Worm (Caenorhabditis elegans) whole organism, early embryonic: ENCODE results near the gene F54H12.4.

Experiments used
- aly-1 ChIP-seq: sonication (generic microtip); optimal IDR thresholded peaks from 2 replicates; lab custom pipeline; 2016; ENCODE audit warnings: missing genetic modification characterization, missing compliant biosample characterization
- ama-1 ChIP-seq: fragments of 150-350 bp; optimal IDR thresholded peaks from 2 replicates; lab custom pipeline; 2014
- ceh-13 ChIP-seq: fragments of 200-800 bp; sonication (Bioruptor generic); optimal IDR thresholded peaks from 2 replicates; lab custom pipeline; 2018; ENCODE audit warnings: mild to moderate bottlenecking, missing genetic modification characterization, missing compliant biosample characterization
- hmbx-1 ChIP-seq: sonication (generic microtip); optimal IDR thresholded peaks from 2 replicates; lab custom pipeline; 2016; ENCODE audit warnings: mild to moderate bottlenecking, missing genetic modification characterization, missing compliant biosample characterization
- hmg-4 ChIP-seq: fragments of 200-800 bp; sonication (Bioruptor generic); optimal IDR thresholded peaks from 2 replicates; lab custom pipeline; 2018; ENCODE audit warnings: mild to moderate bottlenecking, missing genetic modification characterization, missing compliant biosample characterization
- pes-1 ChIP-seq: fragments of 200-800 bp; sonication (Bioruptor generic); IDR thresholded peaks from 2 replicates; pipeline ENCODE4 v1.3.6; 2022; ENCODE audit warnings: missing genetic modification reagents, missing genetic modification characterization, missing compliant biosample characterization

DNA sequence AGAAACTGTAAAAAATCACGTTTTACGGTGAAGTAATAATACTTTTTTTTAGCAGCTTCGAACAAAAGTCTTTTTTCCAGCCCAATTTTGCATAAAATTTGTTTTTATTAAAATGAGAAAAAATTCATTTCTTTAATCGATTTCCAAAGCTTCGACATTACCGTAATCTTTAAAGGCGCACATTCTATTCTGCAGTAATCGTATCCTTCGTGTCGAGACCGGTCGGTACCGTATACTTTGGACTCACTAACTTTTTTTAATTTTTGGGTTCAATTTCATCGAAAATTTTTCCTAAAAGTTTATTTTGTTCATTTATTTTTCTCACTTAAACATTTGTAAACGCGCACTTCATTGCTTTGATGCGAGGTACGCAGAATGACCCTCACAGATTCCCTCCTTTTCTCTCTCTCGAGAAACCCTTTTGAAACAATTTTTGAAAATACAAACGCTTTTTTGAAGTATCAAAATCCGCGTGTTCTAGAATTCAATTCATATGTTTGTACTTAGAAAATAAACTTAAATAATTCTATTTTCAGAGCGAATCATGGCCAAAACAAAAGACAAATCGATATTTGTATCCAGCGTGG is 24.1 kb upstream of the F54H12.4 start, which contains the start of gene hrpk-2:
- TF ChIP-seq hmg-4 (GFP tag; lab: Kevin White, UChicago) (no peak), pes-1 (no peak), hmbx-1 (tag; lab: Kevin White, UChicago) (no peak), aly-1 (tag; lab: Kevin White, UChicago) (no peak), ama-1 (lab: Kevin White, UChicago) (no peak), ceh-13 (GFP tag; lab: Kevin White, UChicago) (no peak)
